Worm (Caenorhabditis elegans): ENCODE measurements around the gene srh-274.

- TF ChIP-seq nhr-237 (tag; optimal IDR thresholded peaks at IDR 0.05) (no peak), lim-7 (GFP tag; IDR thresholded peaks at IDR 0.05) (no peak), unc-130 (GFP tag; optimal IDR thresholded peaks at IDR 0.05) (no peak), gei-8 (GFP tag; optimal IDR thresholded peaks at IDR 0.05) (no peak), ztf-11 (tag; optimal IDR thresholded peaks at IDR 0.05) (no peak), unc-62 (GFP tag; optimal IDR thresholded peaks at IDR 0.05 in 1 of 2) (no peak), unc-62 (tag; optimal IDR thresholded peaks at IDR 0.05) (no peak)
These were observed 29.9 kb upstream of the srh-274 start for ce11 chrII:953052-953451.
